Fruit fly (Drosophila melanogaster) whole organism, embryonic: Measurements from ENCODE around the gene CG31948.

ENCODE experiments used
- ATbp ChIP-seq: fragments of 200-800 bp; sonication (Bioruptor generic); optimal IDR thresholded peaks from 2 replicates; lab custom pipeline; 2017; ENCODE audit warnings: missing biosample characterization, mild to moderate bottlenecking, missing genetic modification characterization, missing genetic modification reagents
- CG10209 ChIP-seq: fragments of 200-800 bp; sonication (Bioruptor generic); optimal IDR thresholded peaks from 3 replicates; lab custom pipeline; 2017; ENCODE audit warnings: missing biosample characterization, mild to moderate bottlenecking, missing genetic modification characterization, missing genetic modification reagents
- CG1024 ChIP-seq: fragments of 200-800 bp; sonication (Bioruptor generic); IDR thresholded peaks from 2 replicates; pipeline ENCODE4 v1.3.6; 2022; ENCODE audit warnings: missing biosample characterization, missing genetic modification characterization
- CG10274 ChIP-seq: fragments of 200-800 bp; sonication (Bioruptor generic); optimal IDR thresholded peaks from 3 replicates; lab custom pipeline; 2017; ENCODE audit warnings: missing biosample characterization, mild to moderate bottlenecking, missing genetic modification characterization
- CG12071 ChIP-seq: fragments of 200-800 bp; sonication (Bioruptor generic); optimal IDR thresholded peaks from 3 replicates; lab custom pipeline; 2018; ENCODE audit warnings: missing biosample characterization, mild to moderate bottlenecking, missing genetic modification characterization
- CG13624 ChIP-seq: fragments of 200-800 bp; sonication (Bioruptor generic); optimal IDR thresholded peaks from 2 replicates; lab custom pipeline; 2016; ENCODE audit warnings: missing biosample characterization, missing genetic modification characterization
- CG16779 ChIP-seq: fragments of 200-800 bp; sonication (Bioruptor generic); IDR thresholded peaks from 2 replicates; pipeline ENCODE4 v1.3.6; 2022; ENCODE audit warnings: missing biosample characterization, missing genetic modification characterization
- CG17186 ChIP-seq: fragments of 200-800 bp; sonication (Bioruptor generic); optimal IDR thresholded peaks from 3 replicates; lab custom pipeline; 2017; ENCODE audit warnings: missing biosample characterization, missing genetic modification reagents, missing genetic modification characterization
- CG17612 ChIP-seq: fragments of 200-800 bp; sonication (Bioruptor generic); IDR thresholded peaks from 2 replicates; pipeline ENCODE4 v1.3.6; 2022; ENCODE audit warnings: missing biosample characterization, missing genetic modification characterization
- CG2202 ChIP-seq: fragments of 200-800 bp; sonication (Bioruptor generic); optimal IDR thresholded peaks from 2 replicates; lab custom pipeline; 2018; ENCODE audit warnings: missing biosample characterization, mild to moderate bottlenecking, missing genetic modification characterization
- CG2712 ChIP-seq: fragments of 200-800 bp; optimal IDR thresholded peaks from 3 replicates; lab custom pipeline; 2019; ENCODE audit warnings: missing biosample characterization, mild to moderate bottlenecking, missing genetic modification characterization, moderate library complexity
- CG2889 ChIP-seq: fragments of 200-800 bp; sonication (Bioruptor generic); IDR thresholded peaks from 3 replicates; pipeline ENCODE4 v1.3.6; 2022; ENCODE audit warnings: missing biosample characterization, missing genetic modification characterization
- CG31224 ChIP-seq: fragments of 200-800 bp; sonication (Bioruptor generic); IDR thresholded peaks from 2 replicates; pipeline ENCODE4 v1.3.6; 2022; ENCODE audit warnings: missing biosample characterization, missing genetic modification characterization
- CG31441 ChIP-seq: fragments of 200-800 bp; sonication (Bioruptor generic); IDR thresholded peaks from 2 replicates; pipeline ENCODE4 v1.3.6; 2022; ENCODE audit warnings: missing biosample characterization, missing genetic modification characterization
- CG32532 ChIP-seq: fragments of 200-800 bp; sonication (Bioruptor generic); IDR thresholded peaks from 2 replicates; pipeline ENCODE4 v1.3.6; 2022; ENCODE audit warnings: missing biosample characterization, missing genetic modification characterization
- CG33213 ChIP-seq: fragments of 200-800 bp; sonication (Bioruptor generic); optimal IDR thresholded peaks from 3 replicates; lab custom pipeline; 2016; ENCODE audit warnings: missing biosample characterization, missing genetic modification characterization
- CG34224 ChIP-seq: fragments of 200-800 bp; sonication (Bioruptor generic); IDR thresholded peaks from 3 replicates; pipeline ENCODE4 v1.3.6; 2022; ENCODE audit warnings: missing biosample characterization, missing genetic modification characterization; ENCODE audit not compliant: partially characterized antibody
- CG3726 ChIP-seq: fragments of 200-800 bp; sonication (Bioruptor generic); IDR thresholded peaks from 3 replicates; pipeline ENCODE4, ENCODE4 v1.3.6; 2022; ENCODE audit warnings: missing biosample characterization, missing genetic modification characterization
- CG6683 ChIP-seq: fragments of 200-800 bp; sonication (Bioruptor generic); optimal IDR thresholded peaks from 2 replicates; lab custom pipeline; 2017; ENCODE audit warnings: missing biosample characterization, mild to moderate bottlenecking, missing genetic modification characterization, missing genetic modification reagents
- CG6765 ChIP-seq: fragments of 200-800 bp; sonication (Bioruptor generic); optimal IDR thresholded peaks from 3 replicates; lab custom pipeline; 2017; ENCODE audit warnings: missing biosample characterization, mild to moderate bottlenecking, missing genetic modification characterization
- CG7786 ChIP-seq: fragments of 200-800 bp; sonication (Bioruptor generic); optimal IDR thresholded peaks from 2 replicates; lab custom pipeline; 2016; ENCODE audit warnings: missing biosample characterization, missing genetic modification characterization
- CG9215 ChIP-seq: fragments of 200-800 bp; sonication (Bioruptor generic); IDR thresholded peaks from 2 replicates; pipeline ENCODE4 v1.3.6; 2022; ENCODE audit warnings: missing biosample characterization, missing genetic modification characterization
- Dip2 ChIP-seq: fragments of 200-800 bp; sonication (Bioruptor generic); IDR thresholded peaks from 2 replicates; pipeline ENCODE4 v1.3.6; 2022; ENCODE audit warnings: missing biosample characterization, missing genetic modification characterization
- Doc3 ChIP-seq: fragments of 200-800 bp; sonication (Bioruptor generic); IDR thresholded peaks from 3 replicates; pipeline ENCODE4 v1.3.6; 2022; ENCODE audit warnings: missing biosample characterization, missing genetic modification characterization; ENCODE audit not compliant: partially characterized antibody
- Fer1 ChIP-seq: fragments of 200-800 bp; sonication (Bioruptor generic); optimal IDR thresholded peaks from 2 replicates; lab custom pipeline; 2017; ENCODE audit warnings: missing biosample characterization, mild to moderate bottlenecking, missing genetic modification characterization
- HHEX ChIP-seq: fragments of 200-800 bp; sonication (Bioruptor generic); optimal IDR thresholded peaks from 3 replicates; lab custom pipeline; 2017; ENCODE audit warnings: missing biosample characterization, mild to moderate bottlenecking, missing genetic modification characterization, missing genetic modification reagents
- Jarid2 ChIP-seq: fragments of 200-800 bp; sonication (Bioruptor generic); optimal IDR thresholded peaks from 3 replicates; lab custom pipeline; 2017; ENCODE audit warnings: mild to moderate bottlenecking, missing biosample characterization, missing genetic modification reagents, missing genetic modification characterization
- Mes4 ChIP-seq: fragments of 200-800 bp; sonication (Bioruptor generic); optimal IDR thresholded peaks from 2 replicates; lab custom pipeline; 2016; ENCODE audit warnings: missing biosample characterization, missing genetic modification characterization
- Stat92E ChIP-seq, 3 experiments: fragments of >200 bp in 2 of 3; fragments of 200-800 bp in 1 of 3; sonication (Bioruptor generic) in 1 of 3; optimal IDR thresholded peaks; 2 replicates each; lab custom pipeline; 2017 to 2019; ENCODE audit warnings: missing biosample characterization in 3 of 3, missing genetic modification characterization in 3 of 3, mild to moderate bottlenecking in 1 of 3, moderate library complexity in 1 of 3
- Tbp ChIP-seq: fragments of >200 bp; optimal IDR thresholded peaks from 2 replicates; lab custom pipeline; 2018; ENCODE audit warnings: missing biosample characterization, missing genetic modification characterization
- Vsx1 ChIP-seq: fragments of 200-800 bp; sonication (Bioruptor generic); optimal IDR thresholded peaks from 2 replicates; lab custom pipeline; 2017; ENCODE audit warnings: missing biosample characterization, mild to moderate bottlenecking, missing genetic modification characterization, missing genetic modification reagents
- abd-A ChIP-seq: fragments of 200-800 bp; sonication (Bioruptor generic); optimal IDR thresholded peaks from 3 replicates; lab custom pipeline; 2019; ENCODE audit warnings: missing biosample characterization, mild to moderate bottlenecking, missing genetic modification characterization, moderate library complexity
- amos ChIP-seq: fragments of 200-800 bp; sonication (Bioruptor generic); IDR thresholded peaks from 2 replicates; pipeline ENCODE4 v1.3.6; 2022; ENCODE audit warnings: missing biosample characterization, missing genetic modification characterization; ENCODE audit not compliant: partially characterized antibody
- chif ChIP-seq, 2 experiments: fragments of 200-800 bp; sonication (Bioruptor generic); optimal IDR thresholded peaks; 3 replicates each; lab custom pipeline; 2016; ENCODE audit warnings: missing biosample characterization in 2 of 2, missing genetic modification characterization in 2 of 2
- crol ChIP-seq: fragments of 200-800 bp; sonication (Bioruptor generic); IDR thresholded peaks from 2 replicates; pipeline ENCODE4 v1.3.6; 2022; ENCODE audit warnings: missing biosample characterization, missing genetic modification characterization
- dati ChIP-seq: fragments of 200-800 bp; sonication (Bioruptor generic); IDR thresholded peaks from 2 replicates; pipeline ENCODE4 v1.3.6; 2022; ENCODE audit warnings: missing biosample characterization, missing genetic modification characterization
- fd3F ChIP-seq: fragments of 200-800 bp; sonication (Bioruptor generic); optimal IDR thresholded peaks from 2 replicates; lab custom pipeline; 2018; ENCODE audit warnings: missing biosample characterization, mild to moderate bottlenecking, missing genetic modification characterization, moderate library complexity
- ftz-f1 ChIP-seq: fragments of 200-800 bp; sonication (Bioruptor generic); optimal IDR thresholded peaks from 2 replicates; lab custom pipeline; 2016; ENCODE audit warnings: missing biosample characterization, missing genetic modification characterization
- hbn ChIP-seq: fragments of 200-800 bp; sonication (Bioruptor generic); IDR thresholded peaks from 2 replicates; pipeline ENCODE4 v1.3.6; 2022; ENCODE audit warnings: missing biosample characterization, missing genetic modification characterization; ENCODE audit not compliant: partially characterized antibody
- lab ChIP-seq: fragments of 200-800 bp; sonication (Bioruptor generic); optimal IDR thresholded peaks from 3 replicates; lab custom pipeline; 2017; ENCODE audit warnings: missing biosample characterization, missing genetic modification characterization, mild to moderate bottlenecking, moderate library complexity, missing genetic modification reagents
- lbe ChIP-seq: fragments of 200-800 bp; sonication (Bioruptor generic); optimal IDR thresholded peaks from 2 replicates; lab custom pipeline; 2016; ENCODE audit warnings: missing biosample characterization, mild to moderate bottlenecking, missing genetic modification characterization
- pros ChIP-seq: fragments of 200-800 bp; sonication (Bioruptor generic); optimal IDR thresholded peaks from 3 replicates; lab custom pipeline; 2019; ENCODE audit warnings: missing biosample characterization, mild to moderate bottlenecking, missing genetic modification characterization, moderate library complexity
- sens ChIP-seq: fragments of 200-800 bp; sonication (Bioruptor generic); peaks from one replicate; lab custom pipeline; 2016; ENCODE audit warnings: missing biosample characterization, missing genetic modification characterization
- sens-2 ChIP-seq: fragments of 200-800 bp; sonication (Bioruptor generic); IDR thresholded peaks from 2 replicates; pipeline ENCODE4 v1.3.6; 2022; ENCODE audit warnings: missing biosample characterization, missing genetic modification characterization
- sisA ChIP-seq: fragments of 200-800 bp; sonication (Bioruptor generic); IDR thresholded peaks from 2 replicates; pipeline ENCODE4 v1.3.6; 2022; ENCODE audit warnings: missing biosample characterization, missing genetic modification characterization
- sna ChIP-seq: fragments of 200-800 bp; sonication (Bioruptor generic); IDR thresholded peaks from 2 replicates; pipeline ENCODE4 v1.3.6; 2022; ENCODE audit warnings: missing biosample characterization, missing genetic modification characterization; ENCODE audit not compliant: partially characterized antibody
- stc ChIP-seq: fragments of 200-800 bp; sonication (Bioruptor generic); IDR thresholded peaks from 2 replicates; pipeline ENCODE4 v1.3.6; 2022; ENCODE audit warnings: missing biosample characterization, missing genetic modification characterization
- tap ChIP-seq: fragments of 200-800 bp; optimal IDR thresholded peaks from 3 replicates; lab custom pipeline; 2019; ENCODE audit warnings: missing biosample characterization, mild to moderate bottlenecking, missing genetic modification characterization, moderate library complexity
- unpg ChIP-seq: fragments of 200-800 bp; sonication (Bioruptor generic); optimal IDR thresholded peaks from 3 replicates; lab custom pipeline; 2018; ENCODE audit warnings: missing biosample characterization, mild to moderate bottlenecking, missing genetic modification characterization, moderate library complexity
- vnd ChIP-seq: fragments of 200-800 bp; sonication (Bioruptor generic); IDR thresholded peaks from 3 replicates; pipeline ENCODE4 v1.3.6; 2022; ENCODE audit warnings: missing biosample characterization, missing genetic modification characterization; ENCODE audit not compliant: partially characterized antibody
- vvl ChIP-seq: fragments of 200-800 bp; sonication (Bioruptor generic); IDR thresholded peaks from 2 replicates; pipeline ENCODE4 v1.3.6; 2022; ENCODE audit warnings: missing biosample characterization, missing genetic modification characterization

The CG31948 gene

DNA sequence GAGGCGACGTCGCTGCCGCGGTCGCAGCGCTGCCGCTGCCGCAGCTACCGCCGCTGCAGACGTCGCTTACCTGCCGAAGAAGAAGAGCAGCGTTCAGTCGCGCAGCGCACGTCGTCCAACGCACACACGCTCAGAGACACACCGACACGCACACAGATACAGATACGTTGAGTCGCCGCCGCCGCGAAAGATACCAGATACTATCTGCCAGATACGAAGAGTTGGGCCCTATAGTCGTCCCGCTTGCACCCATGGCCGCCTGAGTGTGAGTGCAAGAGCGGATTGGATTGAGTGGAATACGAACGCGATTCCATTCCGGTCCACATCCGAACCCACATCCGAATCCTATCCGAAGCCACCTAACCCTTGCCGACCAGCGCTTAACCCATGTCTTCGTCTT lies 38.1 kb upstream of the CG31948 start (continued):
- TF ChIP-seq Jarid2 (GFP tag; lab: Kevin White, UChicago) (peak; percentile 79), CG31224 (GFP tag; lab: Robert Waterston, UW) (no peak), fd3F (GFP tag; lab: Kevin White, UChicago) (no peak), tap (no peak), dati (GFP tag; lab: Robert Waterston, UW) (no peak), pros (GFP tag; lab: Kevin White, UChicago) (peak; percentile 26), Dip2 (no peak), sna (GFP tag; lab: Robert Waterston, UW) (no peak), CG6683 (no peak), sisA (no peak), vvl (peak; percentile 29; the same call in 1 of the 2 replicates), CG10274 (GFP tag; lab: Kevin White, UChicago) (no peak), sens (GFP tag; lab: Kevin White, UChicago) (peak; percentile 74), CG6765 (no peak), CG12071 (no peak), sens-2 (no peak), CG32532 (no peak), CG2202 (tag; lab: Kevin White, UChicago) (no peak), CG2712 (tag; lab: Kevin White, UChicago) (no peak), Stat92E (GFP tag; optimal IDR thresholded peaks at IDR 0.05; lab: Kevin White, UChicago) (no peak), CG13624 (GFP tag; lab: Kevin White, UChicago) (no peak), CG2889 (no peak), vnd (no peak), hbn (GFP tag; lab: Robert Waterston, UW) (no peak), unpg (GFP tag; lab: Kevin White, UChicago) (no peak), crol (GFP tag; lab: Robert Waterston, UW) (no peak), CG10209 (no peak), CG7786 (no peak), CG17186 (no peak), HHEX (no peak), chif (GFP tag; optimal IDR thresholded peaks at IDR 0.05; lab: Kevin White, UChicago) (no peak), Tbp (no peak), lbe (GFP tag; lab: Kevin White, UChicago) (no peak), CG3726 (GFP tag; lab: Robert Waterston, UW) (no peak), Doc3 (GFP tag; lab: Robert Waterston, UW) (no peak), Fer1 (GFP tag; lab: Kevin White, UChicago) (no peak), CG34224 (GFP tag; lab: Robert Waterston, UW) (peak; percentile 54; the same call in 2 of the 3 replicates), CG1024 (GFP tag; lab: Robert Waterston, UW) (no peak), CG17612 (GFP tag; lab: Robert Waterston, UW) (no peak), Vsx1 (no peak), CG9215 (GFP tag; lab: Robert Waterston, UW) (no peak), ftz-f1 (GFP tag; lab: Kevin White, UChicago) (no peak), stc (GFP tag; lab: Robert Waterston, UW) (no peak), abd-A (tag; lab: Kevin White, UChicago) (no peak), CG31441 (no peak), ATbp (GFP tag; lab: Kevin White, UChicago) (no peak), CG16779 (GFP tag; lab: Robert Waterston, UW) (no peak), lab (GFP tag; lab: Kevin White, UChicago) (no peak), CG33213 (GFP tag; lab: Kevin White, UChicago) (no peak), amos (peak; percentile 57; the same call in 1 of the 2 replicates), Mes4 (GFP tag; lab: Kevin White, UChicago) (no peak)
